Fruit fly (Drosophila melanogaster): ENCODE data around the gene Octbeta1R.

Octbeta1R gene

DNA sequence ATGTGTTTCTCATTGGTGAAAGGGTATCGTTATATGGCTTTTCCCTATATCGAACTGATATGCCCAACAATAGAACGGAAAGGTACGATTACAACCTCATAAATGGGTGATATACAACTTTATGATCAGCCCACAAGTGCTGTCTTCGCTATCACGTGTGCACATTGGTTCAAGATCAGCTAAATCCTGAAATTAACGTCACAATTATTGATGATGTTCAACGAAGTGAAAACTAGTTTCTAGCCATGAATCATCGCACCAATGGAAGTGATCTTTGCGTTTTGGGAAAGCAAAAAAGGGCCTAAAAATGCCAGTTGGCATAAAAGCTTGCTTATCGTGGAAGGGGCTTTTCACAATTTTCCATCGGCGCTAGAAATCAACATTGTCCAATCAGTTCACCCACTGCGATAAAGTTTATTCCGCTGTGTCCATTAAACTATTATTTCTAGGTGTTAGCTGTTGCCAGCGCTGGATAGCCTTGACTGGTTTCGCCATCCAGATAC, 32.4 kb upstream of the Octbeta1R start, which contains the start of gene CG7054 (continued):
- TF ChIP-seq unc-4 (GFP tag; IDR thresholded peaks at IDR 0.05; ENCODE audit: partially characterized antibody) (no peak), ham (GFP tag; IDR thresholded peaks at IDR 0.05) (no peak; the same call in 1 of the 2 replicates), Scr (GFP tag; IDR thresholded peaks at IDR 0.05; ENCODE audit: partially characterized antibody) (0 out of 2 replicates have a peak, but pooled peaks have one; percentile 10), slp2 (GFP tag; optimal IDR thresholded peaks at IDR 0.05) (no peak), B-H2 (GFP tag; optimal IDR thresholded peaks at IDR 0.05) (peak; percentile 66), CG4328 (GFP tag; optimal IDR thresholded peaks at IDR 0.05) (peak; percentile 6), CG7357 (GFP tag; IDR thresholded peaks at IDR 0.05) (no peak), run (tag; optimal IDR thresholded peaks at IDR 0.05) (no peak), ash1 (GFP tag; optimal IDR thresholded peaks at IDR 0.05) (no peak), cad (GFP tag; optimal IDR thresholded peaks at IDR 0.05) (no peak), Oli (tag; optimal IDR thresholded peaks at IDR 0.05) (no peak), gro (GFP tag; optimal IDR thresholded peaks at IDR 0.05) (peak; percentile 34), CG7928 (GFP tag; optimal IDR thresholded peaks at IDR 0.05) (no peak), CG31224 (GFP tag; IDR thresholded peaks at IDR 0.05) (no peak), dpn (GFP tag; optimal IDR thresholded peaks at IDR 0.05) (no peak), CG17912 (GFP tag; optimal IDR thresholded peaks at IDR 0.05) (no peak), Abd-B (GFP tag; optimal IDR thresholded peaks at IDR 0.05) (peak; percentile 32), Dip2 (GFP tag; IDR thresholded peaks at IDR 0.05) (no peak), twi (tag; optimal IDR thresholded peaks at IDR 0.05) (no peak), al (GFP tag; IDR thresholded peaks at IDR 0.05) (no peak), YL-1 (GFP tag; optimal IDR thresholded peaks at IDR 0.05) (peak; percentile 25), CG15601 (tag; optimal IDR thresholded peaks at IDR 0.05) (peak; percentile 7), sug (tag; optimal IDR thresholded peaks at IDR 0.05) (peak; percentile 81), Nf-YA (GFP tag; IDR thresholded peaks at IDR 0.05) (no peak), gfzf (GFP tag; optimal IDR thresholded peaks at IDR 0.05) (peak; percentile 61), CG1603 (tag; optimal IDR thresholded peaks at IDR 0.05) (peak; percentile 32), CkIIα-i1 (GFP tag; IDR thresholded peaks at IDR 0.05) (no peak), dysf (GFP tag; IDR thresholded peaks at IDR 0.05) (no peak), CG13775 (GFP tag; optimal IDR thresholded peaks at IDR 0.05) (peak; percentile 9), CG4617 (GFP tag; optimal IDR thresholded peaks at IDR 0.05; ENCODE audit: borderline replicate concordance) (no peak), gcm (GFP tag; optimal IDR thresholded peaks at IDR 0.05) (peak; percentile 2), BtbVII (GFP tag; optimal IDR thresholded peaks at IDR 0.05) (peak; percentile 47), en (GFP tag; optimal IDR thresholded peaks at IDR 0.05) (no peak), CG18764 (GFP tag; optimal IDR thresholded peaks at IDR 0.05) (no peak), ci (GFP tag; IDR thresholded peaks at IDR 0.05) (peak; percentile 42; the same call in 1 of the 3 replicates), CG14965 (GFP tag; optimal IDR thresholded peaks at IDR 0.05; ENCODE audit: borderline replicate concordance) (no peak), zf30C (GFP tag; optimal IDR thresholded peaks at IDR 0.05) (no peak), scrt (GFP tag; optimal IDR thresholded peaks at IDR 0.05) (no peak), ap (GFP tag; IDR thresholded peaks at IDR 0.05) (no peak), caup (GFP tag; optimal IDR thresholded peaks at IDR 0.05; ENCODE audit: severe bottlenecking) (peak; percentile 63), CG3281 (GFP tag; optimal IDR thresholded peaks at IDR 0.05) (peak; percentile 50), pho (GFP tag; optimal IDR thresholded peaks at IDR 0.05) (no peak), dati (GFP tag; IDR thresholded peaks at IDR 0.05) (no peak), Kr (GFP tag; optimal IDR thresholded peaks at IDR 0.05) (no peak), hth (optimal IDR thresholded peaks at IDR 0.05) (no peak), corto (GFP tag; optimal IDR thresholded peaks at IDR 0.05) (no peak), CG6791 (GFP tag; IDR thresholded peaks at IDR 0.05; ENCODE audit: partially characterized antibody) (no peak), E2f1 (GFP tag; IDR thresholded peaks at IDR 0.05) (no peak), CG2678 (tag; optimal IDR thresholded peaks at IDR 0.05) (peak; percentile 61), Opbp (GFP tag; IDR thresholded peaks at IDR 0.05; ENCODE audit: partially characterized antibody) (no peak), salm (tag; optimal IDR thresholded peaks at IDR 0.05) (peak; percentile 42)
